Fruit fly (Drosophila melanogaster): Measurements from ENCODE around the gene CG13895.
A peak's percentile ranks its signal among the peaks of the same experiment; 100 is the strongest.

Gene CG13895

dm6 chr3L:696404-697054, 11.5 kb downstream of the CG13895 start (continued):
- TF ChIP-seq Trl (optimal IDR thresholded peaks at IDR 0.05) = no peak
- TF ChIP-seq Trl (GFP tag; optimal IDR thresholded peaks at IDR 0.05) = peak; percentile 61
- TF ChIP-seq kah (GFP tag; optimal IDR thresholded peaks at IDR 0.05) = peak; percentile 92
- TF ChIP-seq H2.0 (GFP tag; IDR thresholded peaks at IDR 0.05) = peak; percentile 94
- no peak for TF ChIP-seq CG1832 (GFP tag; optimal IDR thresholded peaks at IDR 0.05)
- peak; percentile 93 for TF ChIP-seq cwo (GFP tag; optimal IDR thresholded peaks at IDR 0.05)
- TF ChIP-seq psq (GFP tag; optimal IDR thresholded peaks at IDR 0.05) = peak; percentile 73
- TF ChIP-seq CG12659 (GFP tag; optimal IDR thresholded peaks at IDR 0.05) = peak; percentile 96
- peak; percentile 93 for TF ChIP-seq org-1 (GFP tag; optimal IDR thresholded peaks at IDR 0.05)
- no peak for TF ChIP-seq HLHmδ (GFP tag; optimal IDR thresholded peaks at IDR 0.05)
- TF ChIP-seq CG10654 (GFP tag; optimal IDR thresholded peaks at IDR 0.05) = peak; percentile 89
- TF ChIP-seq CG13123 (GFP tag; optimal IDR thresholded peaks at IDR 0.05) = peak; percentile 88
- TF ChIP-seq sd (tag; optimal IDR thresholded peaks at IDR 0.05) = peak; percentile 76
- peak; percentile 97 for TF ChIP-seq dmrt99B (tag; optimal IDR thresholded peaks at IDR 0.05)
- peak; percentile 95 for TF ChIP-seq sob (GFP tag; IDR thresholded peaks at IDR 0.05)
- peak; percentile 78 for TF ChIP-seq rib (GFP tag; IDR thresholded peaks at IDR 0.05)
- peak; percentile 95 for TF ChIP-seq salm (tag; optimal IDR thresholded peaks at IDR 0.05)
- TF ChIP-seq CG4424 (GFP tag; optimal IDR thresholded peaks at IDR 0.05) = peak; percentile 96
- TF ChIP-seq sens (GFP tag) = peak; percentile 97
- TF ChIP-seq CG7372 (GFP tag; IDR thresholded peaks at IDR 0.05) = peak; percentile 94
- TF ChIP-seq CG8924 (tag; optimal IDR thresholded peaks at IDR 0.05) = peak; percentile 98
- TF ChIP-seq danr (GFP tag; IDR thresholded peaks at IDR 0.05) = peak; percentile 92
- TF ChIP-seq Bgb (GFP tag; IDR thresholded peaks at IDR 0.05; ENCODE audit: partially characterized antibody) = no peak
- peak; percentile 88 for TF ChIP-seq CG18476 (GFP tag; optimal IDR thresholded peaks at IDR 0.05)
- peak; percentile 71 for TF ChIP-seq CG7928 (GFP tag; optimal IDR thresholded peaks at IDR 0.05)
- TF ChIP-seq wor (GFP tag; IDR thresholded peaks at IDR 0.05) = peak; percentile 90
- TF ChIP-seq lmd (GFP tag; IDR thresholded peaks at IDR 0.05) = peak; percentile 95
- peak; percentile 91 for TF ChIP-seq CG7987 (GFP tag; optimal IDR thresholded peaks at IDR 0.05)
- TF ChIP-seq crc (GFP tag; optimal IDR thresholded peaks at IDR 0.05) = no peak
- peak; percentile 90 for TF ChIP-seq CG2199 (GFP tag; IDR thresholded peaks at IDR 0.05)
- TF ChIP-seq Dek (tag; optimal IDR thresholded peaks at IDR 0.05) = peak; percentile 93
- TF ChIP-seq CG14860 (GFP tag; IDR thresholded peaks at IDR 0.05; ENCODE audit: partially characterized antibody) = no peak
- TF ChIP-seq CG8089 (GFP tag; optimal IDR thresholded peaks at IDR 0.05) = peak; percentile 23
- no peak for TF ChIP-seq grn (GFP tag; optimal IDR thresholded peaks at IDR 0.05)
- TF ChIP-seq CG9817 (tag; optimal IDR thresholded peaks at IDR 0.05) = peak; percentile 93
- TF ChIP-seq sc (optimal IDR thresholded peaks at IDR 0.05) = no peak
- peak; percentile 93 for TF ChIP-seq sc (GFP tag; optimal IDR thresholded peaks at IDR 0.05)
- TF ChIP-seq Sry-δ (GFP tag; optimal IDR thresholded peaks at IDR 0.05) = peak; percentile 17
- peak; percentile 94 for TF ChIP-seq Sox100B (GFP tag; optimal IDR thresholded peaks at IDR 0.05)
- peak; percentile 90 for TF ChIP-seq trh (GFP tag; optimal IDR thresholded peaks at IDR 0.05)
- TF ChIP-seq B-H2 (GFP tag; optimal IDR thresholded peaks at IDR 0.05) = peak; percentile 25
- no peak for TF ChIP-seq shn (GFP tag; optimal IDR thresholded peaks at IDR 0.05)
- peak; percentile 92 for TF ChIP-seq gsb (GFP tag; IDR thresholded peaks at IDR 0.05)
- TF ChIP-seq btn (GFP tag; optimal IDR thresholded peaks at IDR 0.05) = peak; percentile 44
- TF ChIP-seq CG3847 (GFP tag; IDR thresholded peaks at IDR 0.05) = peak; percentile 92
- peak; percentile 97 for TF ChIP-seq CG8290 (GFP tag; optimal IDR thresholded peaks at IDR 0.05)
- peak; percentile 69 to 82 for TF ChIP-seq CG8290 (tag; optimal IDR thresholded peaks at IDR 0.05)
- peak; percentile 61 for TF ChIP-seq CG9797 (GFP tag; optimal IDR thresholded peaks at IDR 0.05)
- TF ChIP-seq CG10543 (GFP tag; optimal IDR thresholded peaks at IDR 0.05) = peak; percentile 62
- peak; percentile 94 for TF ChIP-seq esg (GFP tag; conservative IDR thresholded peaks at IDR 0.05)
- peak; percentile 97 for TF ChIP-seq Oli (tag; optimal IDR thresholded peaks at IDR 0.05)
- TF ChIP-seq Gug (GFP tag; IDR thresholded peaks at IDR 0.05) = peak; percentile 93

All from whole organism, embryonic.